Worm (Caenorhabditis elegans): Measurements from ENCODE around the gene baf-1.

DNA sequence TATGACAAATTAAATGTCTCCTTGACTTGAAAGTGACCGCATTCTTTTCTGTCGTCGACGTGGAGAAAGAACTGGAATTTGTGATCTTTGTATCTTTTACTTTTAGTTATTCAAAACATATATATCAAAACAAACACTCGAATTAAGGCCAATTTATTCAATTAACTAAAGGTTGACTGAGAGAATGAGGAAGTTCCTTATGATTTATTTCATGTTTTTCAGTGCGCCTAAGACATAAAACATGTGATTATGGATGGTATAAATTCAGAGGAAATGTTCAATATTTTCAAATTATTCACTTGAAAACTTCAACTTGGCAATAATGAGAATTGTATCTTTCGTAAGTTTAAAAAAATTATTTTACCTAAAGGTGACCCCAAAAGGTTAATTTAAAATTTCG is 46.3 kb downstream of the baf-1 start, which contains the start of gene F55H2.8:
- no peak for TF ChIP-seq xnd-1 (tag; optimal IDR thresholded peaks at IDR 0.05)
- no peak for TF ChIP-seq sdz-38 (tag; optimal IDR thresholded peaks at IDR 0.05)
- TF ChIP-seq snpc-3.4 (tag; optimal IDR thresholded peaks at IDR 0.05) = no peak
- TF ChIP-seq snpc-4 (GFP tag; optimal IDR thresholded peaks at IDR 0.05) = no peak
- TF ChIP-seq snpc-4 (tag; optimal IDR thresholded peaks at IDR 0.05) = no peak
- TF ChIP-seq ceh-79 (tag; optimal IDR thresholded peaks at IDR 0.05) = no peak
- no peak for TF ChIP-seq aptf-2 (GFP tag; conservative IDR thresholded peaks at IDR 0.05)
- no peak for TF ChIP-seq egl-44 (GFP tag; IDR thresholded peaks at IDR 0.05)
